Worm (Caenorhabditis elegans): ENCODE data around the gene col-166.

Gene col-166

DNA sequence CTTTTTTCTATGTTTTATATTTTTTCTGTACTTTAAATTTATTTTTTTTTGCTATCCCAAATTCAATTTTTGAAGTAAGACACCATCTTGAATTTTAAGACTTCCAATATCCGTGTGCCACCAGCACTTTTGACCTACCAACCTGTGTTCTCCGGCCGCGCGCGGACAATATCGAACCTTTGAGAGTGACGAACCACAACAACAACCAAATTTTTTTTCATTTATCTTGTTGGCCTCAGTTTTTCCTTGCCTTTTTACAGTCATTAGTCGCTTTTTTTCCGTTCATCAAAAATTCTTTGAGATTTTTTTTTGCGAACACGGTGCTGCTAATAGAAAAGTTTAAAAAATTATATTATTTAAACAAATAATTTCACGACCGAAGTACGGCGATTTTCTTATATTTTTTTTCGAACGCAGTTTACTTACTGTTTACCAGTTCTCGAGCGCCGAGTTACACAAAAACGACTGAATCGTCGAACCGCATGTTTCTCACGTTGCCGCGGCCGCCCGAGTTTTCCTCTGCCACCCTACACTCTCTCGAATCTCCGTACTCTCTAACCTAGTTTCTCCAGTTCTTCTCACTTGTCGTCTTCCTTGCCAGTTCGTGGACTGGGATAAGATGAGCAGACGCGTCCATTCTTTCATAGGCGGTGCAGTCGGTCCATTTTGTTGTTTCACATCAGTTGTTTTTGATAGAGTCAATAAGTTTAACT lies 39.7 kb upstream of the col-166 start:
- TF ChIP-seq ama-1 (optimal IDR thresholded peaks at IDR 0.05): peak; percentile 5
- no peak for TF ChIP-seq sma-3 (GFP tag; optimal IDR thresholded peaks at IDR 0.05)
- peak; percentile 33 for TF ChIP-seq unc-55 (GFP tag; optimal IDR thresholded peaks at IDR 0.05)
- TF ChIP-seq C34F6.9 (tag; optimal IDR thresholded peaks at IDR 0.05): peak; percentile 66
- no peak for TF ChIP-seq elt-3 (tag; optimal IDR thresholded peaks at IDR 0.05)
- TF ChIP-seq Y55F3AM.14 (GFP tag; optimal IDR thresholded peaks at IDR 0.05): no peak
- TF ChIP-seq nhr-21 (tag; optimal IDR thresholded peaks at IDR 0.05): no peak
- TF ChIP-seq nhr-237 (tag; optimal IDR thresholded peaks at IDR 0.05): no peak
- TF ChIP-seq zag-1 (tag; optimal IDR thresholded peaks at IDR 0.05): no peak
- TF ChIP-seq ztf-11 (tag; optimal IDR thresholded peaks at IDR 0.05): no peak
- peak; percentile 30 for TF ChIP-seq sma-9 (GFP tag; optimal IDR thresholded peaks at IDR 0.05)
- TF ChIP-seq sma-9 (tag; optimal IDR thresholded peaks at IDR 0.05): no peak
- TF ChIP-seq lsy-2 (tag; optimal IDR thresholded peaks at IDR 0.05): peak in 1 of 2 experiments; percentile 26
- no peak for TF ChIP-seq blmp-1 (tag; optimal IDR thresholded peaks at IDR 0.05; ENCODE audit: insufficient read depth)
- TF ChIP-seq nhr-12 (tag; optimal IDR thresholded peaks at IDR 0.05): no peak
- no peak for TF ChIP-seq snpc-4 (tag; optimal IDR thresholded peaks at IDR 0.05)
- peak; percentile 59 for TF ChIP-seq F13H6.1 (tag; optimal IDR thresholded peaks at IDR 0.05)
- TF ChIP-seq mab-5 (tag; optimal IDR thresholded peaks at IDR 0.05): no peak
- TF ChIP-seq nhr-129 (tag; optimal IDR thresholded peaks at IDR 0.05): peak; percentile 39
- peak; percentile 1 for TF ChIP-seq sem-4 (tag; optimal IDR thresholded peaks at IDR 0.05)
- TF ChIP-seq crh-2 (tag; optimal IDR thresholded peaks at IDR 0.05): no peak
- no peak for TF ChIP-seq ceh-16 (tag; optimal IDR thresholded peaks at IDR 0.05)
- no peak for TF ChIP-seq dmd-4 (tag; optimal IDR thresholded peaks at IDR 0.05)
- no peak for TF ChIP-seq mbf-1 (tag; optimal IDR thresholded peaks at IDR 0.05)
- TF ChIP-seq alr-1 (tag; optimal IDR thresholded peaks at IDR 0.05): no peak

DNA sequence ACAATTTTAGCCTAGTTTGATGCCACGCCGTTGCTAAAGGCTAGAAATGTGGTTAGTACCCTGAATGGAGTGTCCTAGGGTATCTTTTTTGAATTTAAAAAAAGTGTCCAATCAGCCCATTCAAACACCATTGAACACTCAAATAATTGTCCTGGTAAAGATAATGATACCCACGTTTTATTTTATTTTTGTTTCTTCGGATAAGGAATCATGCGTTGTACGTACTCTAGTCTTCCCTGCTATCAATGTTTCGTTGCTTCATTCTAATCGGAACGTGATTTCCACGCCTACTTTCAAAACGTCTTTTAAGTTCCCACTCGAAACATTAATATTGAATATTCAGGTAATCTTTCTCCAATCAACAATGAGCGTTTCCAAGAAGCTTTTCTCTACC lies 39.2 kb upstream of the col-166 start, which contains the start of gene got-2.2:
TSS of gene got-2.2 (plus strand) at position 344 of the 394 bp plus-strand sequence.
- no peak for TF ChIP-seq unc-39 (tag; optimal IDR thresholded peaks at IDR 0.05)
- TF ChIP-seq gmeb-1 (tag; optimal IDR thresholded peaks at IDR 0.05): peak; percentile 19
- no peak for TF ChIP-seq nhr-129 (tag; optimal IDR thresholded peaks at IDR 0.05)
- TF ChIP-seq ZK546.5 (tag; optimal IDR thresholded peaks at IDR 0.05): no peak
- no peak for TF ChIP-seq alr-1 (tag; optimal IDR thresholded peaks at IDR 0.05)
- TF ChIP-seq fos-1 (tag; optimal IDR thresholded peaks at IDR 0.05): peak; percentile 8
- no peak for TF ChIP-seq zag-1 (tag; optimal IDR thresholded peaks at IDR 0.05)
- TF ChIP-seq ztf-4 (tag; optimal IDR thresholded peaks at IDR 0.05): no peak
- no peak for TF ChIP-seq dmd-4 (tag; optimal IDR thresholded peaks at IDR 0.05)
- no peak for TF ChIP-seq R02D3.7 (tag; optimal IDR thresholded peaks at IDR 0.05)
- TF ChIP-seq elt-1 (tag; optimal IDR thresholded peaks at IDR 0.05): no peak
- no peak for TF ChIP-seq ztf-1 (GFP tag; conservative IDR thresholded peaks at IDR 0.05)
- TF ChIP-seq ztf-11 (tag; optimal IDR thresholded peaks at IDR 0.05): no peak
- no peak for TF ChIP-seq lin-39 (tag; optimal IDR thresholded peaks at IDR 0.05)
- no peak for TF ChIP-seq nhr-23 (tag; optimal IDR thresholded peaks at IDR 0.05)
- TF ChIP-seq sma-9 (GFP tag; optimal IDR thresholded peaks at IDR 0.05): peak; percentile 55
- TF ChIP-seq sma-9 (tag; optimal IDR thresholded peaks at IDR 0.05): no peak
- no peak for TF ChIP-seq unc-62 (GFP tag; optimal IDR thresholded peaks at IDR 0.05)
- no peak for TF ChIP-seq nhr-77 (tag; optimal IDR thresholded peaks at IDR 0.05)
- no peak for TF ChIP-seq Y55F3AM.14 (GFP tag; optimal IDR thresholded peaks at IDR 0.05)
- TF ChIP-seq nhr-237 (tag; optimal IDR thresholded peaks at IDR 0.05): no peak
- no peak for TF ChIP-seq mdl-1 (tag; optimal IDR thresholded peaks at IDR 0.05)
- TF ChIP-seq aly-2 (tag; optimal IDR thresholded peaks at IDR 0.05): no peak
- TF ChIP-seq egl-27 (tag; optimal IDR thresholded peaks at IDR 0.05): no peak
- no peak for TF ChIP-seq skn-1 (tag; optimal IDR thresholded peaks at IDR 0.05)
- peak; percentile 25 for TF ChIP-seq crh-2 (tag; optimal IDR thresholded peaks at IDR 0.05)

DNA sequence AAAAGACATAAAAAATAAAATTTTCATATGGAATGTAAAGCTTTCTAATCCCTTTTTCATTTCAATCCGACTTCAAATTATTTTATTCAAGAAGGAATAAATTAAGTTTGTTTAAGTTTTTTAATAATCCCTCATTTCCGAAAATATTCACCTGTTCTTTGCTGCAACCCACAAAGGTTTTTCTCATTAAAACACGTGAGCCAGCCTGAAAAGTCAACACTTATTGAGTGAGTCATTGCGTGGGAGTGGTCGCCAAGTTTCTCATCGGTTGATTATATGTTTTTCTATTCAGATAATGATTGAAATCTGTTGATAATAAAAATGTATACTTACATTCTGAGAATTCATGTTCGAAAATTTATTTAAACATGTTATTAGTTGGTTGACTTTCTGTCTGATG lies 34.3 kb upstream of the col-166 start:
- TF ChIP-seq ZK546.5 (tag; optimal IDR thresholded peaks at IDR 0.05): no peak
- TF ChIP-seq C34F6.9 (tag; optimal IDR thresholded peaks at IDR 0.05): peak; percentile 29
- TF ChIP-seq lin-11 (tag; optimal IDR thresholded peaks at IDR 0.05): peak; percentile 6
- peak; percentile 11 for TF ChIP-seq sma-9 (GFP tag; optimal IDR thresholded peaks at IDR 0.05)
- no peak for TF ChIP-seq sma-9 (tag; optimal IDR thresholded peaks at IDR 0.05)

Data from whole organism, L2 larva.